Worm (Caenorhabditis elegans): ENCODE results near the gene K09H11.6.

K09H11.6 gene

DNA sequence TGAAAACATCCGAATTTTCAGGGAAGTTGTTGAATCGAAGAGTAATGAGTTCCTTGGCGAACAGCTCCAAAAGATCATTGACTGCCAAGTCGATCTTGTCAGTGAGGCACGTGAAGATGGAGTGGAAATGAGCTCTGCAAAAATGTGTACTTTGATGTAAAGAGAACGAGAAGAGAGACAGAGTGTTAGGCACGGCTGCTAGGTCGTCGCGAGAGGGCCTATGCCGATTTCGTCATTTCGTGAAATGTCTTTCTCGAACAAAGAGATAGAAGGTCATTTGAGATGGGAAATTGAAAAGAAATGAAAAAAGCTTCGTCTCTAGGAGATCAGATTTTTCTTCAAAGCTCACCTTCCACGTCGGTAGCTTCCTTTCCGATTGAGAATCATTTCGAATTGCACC is 44.0 kb upstream of the K09H11.6 start (continued):
- TF ChIP-seq fkh-4 (tag; optimal IDR thresholded peaks at IDR 0.05; ENCODE audit: borderline replicate concordance) = no peak
- TF ChIP-seq unc-98 (GFP tag; IDR thresholded peaks at IDR 0.05) = 0 out of 2 replicates have a peak, but pooled peaks have one; percentile 22
- peak; percentile 8 to 36 for TF ChIP-seq efl-1 (optimal IDR thresholded peaks at IDR 0.05)
- peak in 1 of 2 experiments; percentile 2 for TF ChIP-seq efl-1 (GFP tag; optimal IDR thresholded peaks at IDR 0.05 in 1 of 2)
- TF ChIP-seq ceh-63 (GFP tag; optimal IDR thresholded peaks at IDR 0.05) = no peak
- no peak for TF ChIP-seq grh-1 (GFP tag; IDR thresholded peaks at IDR 0.05)
- TF ChIP-seq zag-1 (tag; optimal IDR thresholded peaks at IDR 0.05) = no peak
- no peak for TF ChIP-seq Y116A8C.19 (tag; optimal IDR thresholded peaks at IDR 0.05; ENCODE audit: borderline replicate concordance)
- no peak for TF ChIP-seq ceh-8 (GFP tag; optimal IDR thresholded peaks at IDR 0.05)
- no peak for TF ChIP-seq fos-1 (tag; optimal IDR thresholded peaks at IDR 0.05)
- no peak for TF ChIP-seq irx-1 (tag; optimal IDR thresholded peaks at IDR 0.05)
- TF ChIP-seq sptf-1 (tag; optimal IDR thresholded peaks at IDR 0.05) = no peak
- TF ChIP-seq mab-9 (GFP tag; IDR thresholded peaks at IDR 0.05) = no peak
- no peak for TF ChIP-seq unc-30 (tag; optimal IDR thresholded peaks at IDR 0.05)
- TF ChIP-seq pax-3 (tag; optimal IDR thresholded peaks at IDR 0.05) = no peak
- peak; percentile 63 for TF ChIP-seq nhr-19 (GFP tag; conservative IDR thresholded peaks at IDR 0.05)
- TF ChIP-seq nhr-77 (tag; optimal IDR thresholded peaks at IDR 0.05) = no peak
- no peak for TF ChIP-seq nhr-12 (tag; optimal IDR thresholded peaks at IDR 0.05)
- no peak for TF ChIP-seq nhr-76 (tag; optimal IDR thresholded peaks at IDR 0.05)
- peak; percentile 77 for TF ChIP-seq lin-14 (GFP tag; optimal IDR thresholded peaks at IDR 0.05)
- TF ChIP-seq zip-4 (GFP tag; optimal IDR thresholded peaks at IDR 0.05) = no peak
- TF ChIP-seq nhr-47 (tag; optimal IDR thresholded peaks at IDR 0.05) = no peak
- no peak for TF ChIP-seq ztf-4 (tag; optimal IDR thresholded peaks at IDR 0.05)
- peak in 1 of 2 experiments; percentile 13 for TF ChIP-seq lin-35 (GFP tag; optimal IDR thresholded peaks at IDR 0.05)
- TF ChIP-seq fkh-10 (GFP tag; optimal IDR thresholded peaks at IDR 0.05) = no peak
- peak in 2 of 3 experiments; percentile 19 to 45 for TF ChIP-seq ceh-82 (tag; optimal IDR thresholded peaks at IDR 0.05)
- no peak for TF ChIP-seq ztf-11 (tag; optimal IDR thresholded peaks at IDR 0.05)
- no peak for TF ChIP-seq ets-5 (GFP tag; IDR thresholded peaks at IDR 0.05)
- no peak for TF ChIP-seq hlh-17 (GFP tag; optimal IDR thresholded peaks at IDR 0.05; ENCODE audit: borderline replicate concordance)
- TF ChIP-seq C16A3.4 (tag; optimal IDR thresholded peaks at IDR 0.05) = no peak

DNA sequence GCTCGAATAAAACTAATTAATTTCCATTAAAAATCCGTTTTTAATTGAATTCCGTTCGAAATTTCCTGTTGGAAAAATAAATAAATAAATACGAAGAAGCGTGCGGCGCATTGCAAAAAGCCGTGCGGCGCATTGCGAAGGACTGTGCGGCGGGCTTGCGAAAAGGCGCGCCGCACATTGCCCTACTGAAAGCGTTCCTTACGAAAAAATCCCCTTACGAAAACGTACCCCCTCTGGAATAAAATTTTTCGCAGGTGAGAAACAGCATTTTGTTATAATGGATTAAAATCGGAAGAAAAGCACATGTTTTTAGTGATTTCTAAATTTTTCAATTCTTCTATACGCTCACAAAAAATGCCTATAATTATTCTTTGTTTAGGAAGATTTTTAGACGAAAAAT is 42.2 kb upstream of the K09H11.6 start:
- TF ChIP-seq nhr-85 (tag) (peak; percentile 25), isw-1 (GFP tag; IDR thresholded peaks at IDR 0.05) (peak; percentile 25; the same call in 1 of the 2 replicates), grh-1 (GFP tag; IDR thresholded peaks at IDR 0.05) (peak; percentile 57), nhr-19 (GFP tag; conservative IDR thresholded peaks at IDR 0.05) (peak; percentile 70)

DNA sequence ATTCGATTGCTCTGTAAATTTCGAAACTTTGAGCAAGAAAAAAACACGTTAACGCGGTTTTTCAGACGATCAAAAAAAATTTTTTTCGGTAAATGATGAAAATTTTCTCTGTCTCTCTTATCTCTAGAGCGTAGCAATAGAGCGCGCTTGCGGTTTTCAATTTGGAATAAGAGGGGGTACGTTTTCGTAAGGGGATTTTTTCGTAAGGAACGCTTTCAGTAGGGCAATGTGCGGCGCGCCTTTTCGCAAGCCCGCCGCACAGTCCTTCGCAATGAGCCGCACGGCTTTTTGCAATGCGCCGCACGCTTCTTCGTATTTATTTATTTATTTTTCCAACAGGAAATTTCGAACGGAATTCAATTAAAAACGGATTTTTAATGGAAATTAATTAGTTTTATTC is 41.0 kb upstream of the K09H11.6 start, which contains the start of gene F44E7.4:
Gene F44E7.4 (minus strand): TSS at position 13 of the 400 bp plus-strand sequence.
- TF ChIP-seq dpl-1 (GFP tag; optimal IDR thresholded peaks at IDR 0.05) = peak in 2 of 3 experiments; percentile 31 to 44
- TF ChIP-seq efl-1 (optimal IDR thresholded peaks at IDR 0.05) = peak; percentile 49 to 55
- TF ChIP-seq efl-1 (GFP tag; optimal IDR thresholded peaks at IDR 0.05 in 1 of 2) = peak in 1 of 2 experiments; percentile 44
- TF ChIP-seq nhr-90 (tag; optimal IDR thresholded peaks at IDR 0.05; ENCODE audit: poor library complexity) = peak; percentile 13
- peak; percentile 21 to 39 for TF ChIP-seq lin-35 (GFP tag; optimal IDR thresholded peaks at IDR 0.05)
- TF ChIP-seq nhr-71 (tag; optimal IDR thresholded peaks at IDR 0.05) = peak; percentile 69
- TF ChIP-seq ceh-88 (GFP tag; IDR thresholded peaks at IDR 0.05) = peak; percentile 87
- peak; percentile 65 for TF ChIP-seq skn-1 (tag; optimal IDR thresholded peaks at IDR 0.05)
- peak; percentile 49 for TF ChIP-seq swsn-7 (tag; optimal IDR thresholded peaks at IDR 0.05)
- TF ChIP-seq mab-9 (GFP tag; IDR thresholded peaks at IDR 0.05) = peak; percentile 84
- TF ChIP-seq fkh-8 (tag; optimal IDR thresholded peaks at IDR 0.05) = peak; percentile 27
- TF ChIP-seq snu-23 (GFP tag; optimal IDR thresholded peaks at IDR 0.05) = peak; percentile 69
- peak; percentile 6 for TF ChIP-seq jun-1 (tag; optimal IDR thresholded peaks at IDR 0.05)
- TF ChIP-seq nhr-19 (GFP tag; conservative IDR thresholded peaks at IDR 0.05) = peak; percentile 96
- peak; percentile 37 for TF ChIP-seq tbx-2 (tag; optimal IDR thresholded peaks at IDR 0.05)
- peak; percentile 65 for TF ChIP-seq nhr-85 (tag)
- TF ChIP-seq unc-98 (GFP tag; IDR thresholded peaks at IDR 0.05) = 0 out of 2 replicates have a peak, but pooled peaks have one; percentile 25
- TF ChIP-seq isw-1 (GFP tag; IDR thresholded peaks at IDR 0.05) = peak; percentile 91
- peak; percentile 71 for TF ChIP-seq lin-14 (GFP tag; optimal IDR thresholded peaks at IDR 0.05)
- TF ChIP-seq lsy-2 (tag; optimal IDR thresholded peaks at IDR 0.05) = peak; percentile 37 to 73
- TF ChIP-seq mdl-1 (tag; optimal IDR thresholded peaks at IDR 0.05) = peak in 1 of 2 experiments; percentile 1
- TF ChIP-seq grh-1 (GFP tag; IDR thresholded peaks at IDR 0.05) = peak; percentile 85
- TF ChIP-seq C16A3.4 (tag; optimal IDR thresholded peaks at IDR 0.05) = peak; percentile 27
- TF ChIP-seq nhr-20 (tag; optimal IDR thresholded peaks at IDR 0.05) = peak; percentile 54
- TF ChIP-seq ceh-82 (tag; optimal IDR thresholded peaks at IDR 0.05) = peak in 2 of 3 experiments; percentile 28 to 71
- TF ChIP-seq rnt-1 (tag; optimal IDR thresholded peaks at IDR 0.05) = peak; percentile 61
- peak; percentile 2 for TF ChIP-seq dsc-1 (tag; optimal IDR thresholded peaks at IDR 0.05)
- TF ChIP-seq lin-13 (GFP tag; optimal IDR thresholded peaks at IDR 0.05) = peak; percentile 50

Measured in whole organism, L1 larva.